Comparison of ENCODE assay signal across 6 worm cellular contexts in genomic region chrX:14515028-14515427, ce11.
TF ChIP-seq lines count a peak whose summit lies in the region.

gcsh-1 (minus strand) TSS chrX:14515073.

TF ChIP-seq in whole organism, L1 larva, 84 proteins besides CTCF, POLR2A, EP300 and RAD21:
- TF ChIP-seq aly-2 (tag; optimal IDR thresholded peaks at IDR 0.05; lab: Kevin White, UChicago) (no peak), elt-2 (tag; optimal IDR thresholded peaks at IDR 0.05; lab: Kevin White, UChicago) (peak; percentile 50)

TF ChIP-seq in whole organism, L2 larva, 48 proteins besides CTCF, POLR2A, EP300 and RAD21 (continues in another document):
- TF ChIP-seq skn-1 (tag; optimal IDR thresholded peaks at IDR 0.05; lab: Kevin White, UChicago) (no peak), nhr-237 (tag; optimal IDR thresholded peaks at IDR 0.05; lab: Kevin White, UChicago) (no peak), ama-1 (optimal IDR thresholded peaks at IDR 0.05; lab: Kevin White, UChicago) (no peak), zag-1 (tag; optimal IDR thresholded peaks at IDR 0.05; lab: Kevin White, UChicago) (no peak), nhr-129 (tag; optimal IDR thresholded peaks at IDR 0.05; lab: Kevin White, UChicago) (no peak), nhr-23 (tag; optimal IDR thresholded peaks at IDR 0.05; lab: Kevin White, UChicago) (no peak), ZK546.5 (tag; optimal IDR thresholded peaks at IDR 0.05; lab: Kevin White, UChicago) (no peak), lsy-2 (tag; optimal IDR thresholded peaks at IDR 0.05; lab: Kevin White, UChicago) (no peak), unc-39 (tag; optimal IDR thresholded peaks at IDR 0.05; lab: Kevin White, UChicago) (no peak), ceh-16 (tag; optimal IDR thresholded peaks at IDR 0.05; lab: Kevin White, UChicago) (no peak), sma-9 (GFP tag; optimal IDR thresholded peaks at IDR 0.05; lab: Kevin White, UChicago) (peak; percentile 37), sma-9 (tag; optimal IDR thresholded peaks at IDR 0.05; lab: Kevin White, UChicago) (no peak), egl-27 (tag; optimal IDR thresholded peaks at IDR 0.05; lab: Kevin White, UChicago) (no peak), elt-3 (tag; optimal IDR thresholded peaks at IDR 0.05; lab: Kevin White, UChicago) (no peak), fos-1 (tag; optimal IDR thresholded peaks at IDR 0.05; lab: Kevin White, UChicago) (peak; percentile 64), crh-2 (tag; optimal IDR thresholded peaks at IDR 0.05; lab: Kevin White, UChicago) (peak; percentile 16), F13H6.1 (tag; optimal IDR thresholded peaks at IDR 0.05; lab: Kevin White, UChicago) (no peak), nhr-21 (tag; optimal IDR thresholded peaks at IDR 0.05; lab: Kevin White, UChicago) (no peak), nhr-10 (tag; optimal IDR thresholded peaks at IDR 0.05; lab: Kevin White, UChicago) (no peak)

TF ChIP-seq in whole organism, L3 larva, 47 proteins besides CTCF, POLR2A, EP300 and RAD21:
- TF ChIP-seq pqm-1 (tag; optimal IDR thresholded peaks at IDR 0.05; lab: Kevin White, UChicago), result peak; percentile 45
- TF ChIP-seq hmg-11 (tag; optimal IDR thresholded peaks at IDR 0.05; lab: Kevin White, UChicago), result no peak
- peak; percentile 62 for TF ChIP-seq elt-2 (tag; optimal IDR thresholded peaks at IDR 0.05; lab: Kevin White, UChicago)

TF ChIP-seq in whole organism, L4 larva, 104 proteins besides CTCF, POLR2A, EP300 and RAD21:
- no peak for TF ChIP-seq Y48G9A.11 (GFP tag; IDR thresholded peaks at IDR 0.05; lab: Robert Waterston, UW)
- TF ChIP-seq nhr-28 (tag; optimal IDR thresholded peaks at IDR 0.05; lab: Kevin White, UChicago), result peak; percentile 67
- TF ChIP-seq madf-5 (GFP tag; IDR thresholded peaks at IDR 0.05; lab: Robert Waterston, UW), result no peak
- TF ChIP-seq F10B5.3 (tag; optimal IDR thresholded peaks at IDR 0.05; lab: Kevin White, UChicago), result no peak
- TF ChIP-seq pqm-1 (tag; optimal IDR thresholded peaks at IDR 0.05; lab: Kevin White, UChicago), result peak; percentile 44
- no peak for TF ChIP-seq fos-1 (tag; optimal IDR thresholded peaks at IDR 0.05; lab: Kevin White, UChicago)
- TF ChIP-seq F26F4.8 (GFP tag; conservative IDR thresholded peaks at IDR 0.05; lab: Robert Waterston, UW), result no peak
- no peak for TF ChIP-seq R02D3.7 (tag; optimal IDR thresholded peaks at IDR 0.05; lab: Kevin White, UChicago)
- no peak for TF ChIP-seq nhr-76 (tag; optimal IDR thresholded peaks at IDR 0.05; lab: Kevin White, UChicago)
- peak; percentile 56 for TF ChIP-seq dmd-6 (GFP tag; IDR thresholded peaks at IDR 0.05; lab: Robert Waterston, UW)

TF ChIP-seq in whole organism, late embryonic, 69 proteins besides CTCF, POLR2A, EP300 and RAD21:
- peak; percentile 53 for TF ChIP-seq elt-2 (tag; optimal IDR thresholded peaks at IDR 0.05; lab: Kevin White, UChicago)
- no peak for TF ChIP-seq ref-2 (tag; optimal IDR thresholded peaks at IDR 0.05; lab: Kevin White, UChicago)
- no peak for TF ChIP-seq ahr-1 (tag; optimal IDR thresholded peaks at IDR 0.05; lab: Kevin White, UChicago)

TF ChIP-seq in whole organism, young adult, 124 proteins besides CTCF, POLR2A, EP300 and RAD21:
- no peak for TF ChIP-seq aptf-3 (GFP tag; IDR thresholded peaks at IDR 0.05; lab: Robert Waterston, UW)
- TF ChIP-seq nhr-80 (tag; optimal IDR thresholded peaks at IDR 0.05; lab: Kevin White, UChicago), result peak; percentile 66
